Worm (Caenorhabditis elegans): ENCODE data around the gene ifc-2.

DNA sequence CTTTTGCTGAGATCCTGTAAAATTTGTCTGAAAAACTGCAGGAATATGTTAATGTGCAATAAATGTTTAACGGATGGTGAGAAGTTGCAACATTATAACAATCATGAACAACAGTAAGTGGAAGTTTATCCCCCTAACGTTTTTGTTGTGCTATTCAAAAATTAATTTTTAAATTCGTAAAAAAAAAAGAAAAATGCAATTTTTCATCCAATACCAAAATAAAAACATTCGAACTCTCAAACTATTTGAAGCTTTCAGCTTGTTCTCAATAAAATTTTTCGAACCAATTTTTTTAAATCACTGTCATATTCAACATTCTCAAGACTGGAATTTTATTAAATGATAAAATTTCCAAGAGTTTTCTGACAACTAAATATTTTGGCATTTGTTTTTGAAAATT, 36.9 kb upstream of the ifc-2 start, which contains the start of gene ncam-1:
- TF ChIP-seq unc-39 (tag; optimal IDR thresholded peaks at IDR 0.05) = no peak
- no peak for TF ChIP-seq unc-62 (GFP tag; optimal IDR thresholded peaks at IDR 0.05)
- no peak for TF ChIP-seq daf-12 (tag; optimal IDR thresholded peaks at IDR 0.05)

Measured in whole organism, L3 larva.